Fruit fly (Drosophila melanogaster): ENCODE data around the gene CG3744.
A peak's percentile ranks its signal among the peaks of the same experiment; 100 is the strongest.

CG3744 gene

dm6 chr3R:24850420-24850819 is 26.0 kb downstream of the CG3744 start, which contains the start of gene CG7006 (continued):
- TF ChIP-seq CG1832 (GFP tag; optimal IDR thresholded peaks at IDR 0.05): no peak
- TF ChIP-seq Hr51 (GFP tag; optimal IDR thresholded peaks at IDR 0.05): peak in 1 of 2 experiments; percentile 73
- peak; percentile 21 for TF ChIP-seq Lhr (GFP tag; optimal IDR thresholded peaks at IDR 0.05)
- TF ChIP-seq Lim3 (GFP tag; IDR thresholded peaks at IDR 0.05): no peak
- TF ChIP-seq Hr3 (GFP tag; optimal IDR thresholded peaks at IDR 0.05): peak; percentile 62
- TF ChIP-seq CG31224 (GFP tag; IDR thresholded peaks at IDR 0.05): peak; percentile 39; the same call in 1 of the 2 replicates
- peak; percentile 70 to 72 for TF ChIP-seq chif (GFP tag; optimal IDR thresholded peaks at IDR 0.05)
- no peak for TF ChIP-seq ham (GFP tag; IDR thresholded peaks at IDR 0.05)
- TF ChIP-seq pho (GFP tag; optimal IDR thresholded peaks at IDR 0.05): peak; percentile 84
- TF ChIP-seq CG33557 (GFP tag; optimal IDR thresholded peaks at IDR 0.05): no peak
- peak; percentile 85 for TF ChIP-seq CG13287 (GFP tag; IDR thresholded peaks at IDR 0.05; ENCODE audit: partially characterized antibody)
- peak; percentile 90 for TF ChIP-seq Ets97D (GFP tag; optimal IDR thresholded peaks at IDR 0.05)
- no peak for TF ChIP-seq Hr39 (optimal IDR thresholded peaks at IDR 0.05)
- peak; percentile 78 for TF ChIP-seq CG9609 (GFP tag; optimal IDR thresholded peaks at IDR 0.05)
- no peak for TF ChIP-seq CG8388 (GFP tag; optimal IDR thresholded peaks at IDR 0.05)
- no peak for TF ChIP-seq CG9797 (GFP tag; optimal IDR thresholded peaks at IDR 0.05)
- peak; percentile 29 for TF ChIP-seq CG7928 (GFP tag; optimal IDR thresholded peaks at IDR 0.05)
- TF ChIP-seq CG10209 (GFP tag; optimal IDR thresholded peaks at IDR 0.05): peak; percentile 71
- no peak for TF ChIP-seq Awh (GFP tag; IDR thresholded peaks at IDR 0.05)
- TF ChIP-seq emc (GFP tag; optimal IDR thresholded peaks at IDR 0.05): peak; percentile 23
- no peak for TF ChIP-seq CG7839 (tag; optimal IDR thresholded peaks at IDR 0.05)
- peak; percentile 44 for TF ChIP-seq pb (GFP tag; optimal IDR thresholded peaks at IDR 0.05)
- peak; percentile 87 for TF ChIP-seq gro (GFP tag; optimal IDR thresholded peaks at IDR 0.05)
- TF ChIP-seq CG12071 (GFP tag; optimal IDR thresholded peaks at IDR 0.05): no peak
- TF ChIP-seq tup (GFP tag; optimal IDR thresholded peaks at IDR 0.05): peak; percentile 49
- peak; percentile 77 for TF ChIP-seq CG33213 (GFP tag; optimal IDR thresholded peaks at IDR 0.05)
- TF ChIP-seq btn (GFP tag; optimal IDR thresholded peaks at IDR 0.05): peak; percentile 33
- no peak for TF ChIP-seq unpg (GFP tag; optimal IDR thresholded peaks at IDR 0.05)
- no peak for TF ChIP-seq C15 (GFP tag; IDR thresholded peaks at IDR 0.05)
- no peak for TF ChIP-seq CG10274 (GFP tag; optimal IDR thresholded peaks at IDR 0.05)
- peak; percentile 50; the same call in 1 of the 3 replicates for TF ChIP-seq H15 (GFP tag; IDR thresholded peaks at IDR 0.05)
- TF ChIP-seq ssp (GFP tag; IDR thresholded peaks at IDR 0.05): peak; percentile 52; the same call in 1 of the 2 replicates
- TF ChIP-seq CG17186 (GFP tag; optimal IDR thresholded peaks at IDR 0.05): peak; percentile 52
- TF ChIP-seq CG2116 (GFP tag; optimal IDR thresholded peaks at IDR 0.05): peak; percentile 67
- no peak for TF ChIP-seq CG12236 (GFP tag; optimal IDR thresholded peaks at IDR 0.05)
- peak; percentile 71 for TF ChIP-seq CG4282 (GFP tag; optimal IDR thresholded peaks at IDR 0.05)
- no peak for TF ChIP-seq sima (GFP tag; optimal IDR thresholded peaks at IDR 0.05)
- TF ChIP-seq lola (GFP tag; optimal IDR thresholded peaks at IDR 0.05): no peak
- no peak for TF ChIP-seq sd (tag; optimal IDR thresholded peaks at IDR 0.05)
- peak; percentile 62 for TF ChIP-seq CG16815 (GFP tag; optimal IDR thresholded peaks at IDR 0.05)
- TF ChIP-seq CG8765 (GFP tag; IDR thresholded peaks at IDR 0.05): no peak
- peak; percentile 90 for TF ChIP-seq CG13624 (GFP tag; optimal IDR thresholded peaks at IDR 0.05)
- TF ChIP-seq CG4820 (GFP tag; optimal IDR thresholded peaks at IDR 0.05): peak; percentile 54
- no peak for TF ChIP-seq Optix (GFP tag; IDR thresholded peaks at IDR 0.05)
- no peak for TF ChIP-seq h (optimal IDR thresholded peaks at IDR 0.05)
- peak; percentile 16 for TF ChIP-seq luna (GFP tag; optimal IDR thresholded peaks at IDR 0.05)
- peak; percentile 70 for TF ChIP-seq CG8290 (GFP tag; optimal IDR thresholded peaks at IDR 0.05)
- TF ChIP-seq CG8290 (tag; optimal IDR thresholded peaks at IDR 0.05): no peak
- peak; percentile 58 for TF ChIP-seq CoRest (tag; optimal IDR thresholded peaks at IDR 0.05)
- no peak for TF ChIP-seq Hand (GFP tag; optimal IDR thresholded peaks at IDR 0.05)
- TF ChIP-seq cad (GFP tag; optimal IDR thresholded peaks at IDR 0.05): no peak
- peak; percentile 52 for TF ChIP-seq ttk (GFP tag; IDR thresholded peaks at IDR 0.05)

Data from whole organism, embryonic.